Worm (Caenorhabditis elegans) whole organism, dauer: ENCODE measurements around the gene F16G10.13.

ENCODE experiments used
- unc-62 ChIP-seq: sonication (generic microtip); optimal IDR thresholded peaks from 2 replicates; lab custom pipeline; 2017; ENCODE audit warnings: missing biosample characterization, missing genetic modification reagents, missing genetic modification characterization

The F16G10.13 gene

ce11 chrII:2395864-2396263 is at the start of gene F16G10.13:
Gene F16G10.13, minus strand, starts transcription at chrII:2395964.
- no peak for TF ChIP-seq unc-62 (GFP tag; lab: Kevin White, UChicago)

DNA sequence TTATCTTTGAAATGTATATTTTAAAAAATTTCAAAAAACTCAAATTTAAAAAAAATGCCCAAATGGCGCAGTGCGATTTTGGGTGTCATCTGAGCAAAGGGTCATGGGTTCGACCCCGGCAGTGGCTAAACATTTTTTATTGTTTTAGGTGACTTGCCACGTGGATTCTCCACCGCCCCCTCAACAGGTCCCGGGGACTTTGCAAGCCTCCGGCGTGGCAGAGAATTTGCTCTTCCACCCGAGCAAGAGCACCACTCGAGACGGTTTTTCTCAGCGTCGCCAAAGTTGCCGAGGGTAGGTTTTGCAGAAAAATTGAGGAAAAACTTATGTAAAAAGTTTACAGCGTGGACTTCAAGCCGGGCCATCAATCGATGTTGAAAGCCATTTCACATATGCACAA is 49.4 kb upstream of the F16G10.13 start:
- TF ChIP-seq unc-62 (GFP tag; lab: Kevin White, UChicago): no peak

- TF ChIP-seq unc-62 (GFP tag; lab: Kevin White, UChicago): no peak
Observed at ce11 chrII:2442979-2443378, 47.2 kb upstream of the F16G10.13 start, which contains the start of gene vab-19. Gene vab-19, plus strand, starts transcription at chrII:2443279.

DNA sequence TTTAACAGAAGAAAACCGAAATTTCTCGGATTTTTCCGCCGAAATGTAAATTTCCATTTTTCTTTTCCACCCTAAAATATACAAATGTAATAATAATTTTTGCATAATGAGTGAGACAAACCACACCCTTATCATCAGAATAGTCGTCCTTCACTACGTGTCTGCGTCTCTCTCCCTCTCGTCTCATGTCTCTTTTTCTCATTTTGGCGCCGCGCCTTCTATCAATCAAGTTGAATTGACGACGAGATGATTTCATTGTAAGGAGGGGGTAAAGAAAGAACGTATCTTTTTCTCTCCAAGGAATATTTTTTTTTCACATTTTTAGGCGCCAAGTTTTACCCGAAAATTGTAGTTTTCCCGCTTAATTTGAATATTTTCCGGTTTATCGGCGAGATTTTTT is 46.5 kb upstream of the F16G10.13 start:
- TF ChIP-seq unc-62 (GFP tag; lab: Kevin White, UChicago): no peak

DNA sequence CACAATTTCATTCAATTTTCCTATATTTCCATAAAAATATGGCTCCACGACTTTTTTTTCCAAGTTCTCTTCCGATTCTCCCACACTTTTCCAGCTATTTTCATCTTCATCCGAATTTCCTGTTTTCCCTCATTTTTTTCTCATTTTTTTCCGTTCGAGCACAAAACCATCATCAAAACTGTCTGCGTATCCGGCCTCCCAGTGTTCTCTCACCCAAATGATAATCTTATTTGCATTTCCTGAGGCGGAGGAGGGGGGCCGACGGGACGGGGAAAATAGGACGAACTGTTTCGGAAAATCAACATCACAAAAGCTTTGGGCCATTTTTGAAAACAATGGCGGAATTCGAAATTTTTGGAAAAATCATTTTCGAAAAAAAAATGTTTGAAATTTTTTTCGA is 44.5 kb upstream of the F16G10.13 start:
- no peak for TF ChIP-seq unc-62 (GFP tag; lab: Kevin White, UChicago)

ce11 chrII:2438944-2439343 is 43.2 kb upstream of the F16G10.13 start:
- TF ChIP-seq unc-62 (GFP tag; lab: Kevin White, UChicago): no peak

ce11 chrII:2438180-2438579 is 42.4 kb upstream of the F16G10.13 start:
- no peak for TF ChIP-seq unc-62 (GFP tag; lab: Kevin White, UChicago)

ce11 chrII:2436757-2437156 is 41.0 kb upstream of the F16G10.13 start:
- TF ChIP-seq unc-62 (GFP tag; lab: Kevin White, UChicago): no peak

- no peak for TF ChIP-seq unc-62 (GFP tag; lab: Kevin White, UChicago)
Observed at ce11 chrII:2435566-2435965, 39.8 kb upstream of the F16G10.13 start.

- no peak for TF ChIP-seq unc-62 (GFP tag; lab: Kevin White, UChicago)
Observed at ce11 chrII:2431972-2432371, 36.2 kb upstream of the F16G10.13 start, which contains the start of gene ceh-86. Gene ceh-86, minus strand, starts transcription at chrII:2432072.

DNA sequence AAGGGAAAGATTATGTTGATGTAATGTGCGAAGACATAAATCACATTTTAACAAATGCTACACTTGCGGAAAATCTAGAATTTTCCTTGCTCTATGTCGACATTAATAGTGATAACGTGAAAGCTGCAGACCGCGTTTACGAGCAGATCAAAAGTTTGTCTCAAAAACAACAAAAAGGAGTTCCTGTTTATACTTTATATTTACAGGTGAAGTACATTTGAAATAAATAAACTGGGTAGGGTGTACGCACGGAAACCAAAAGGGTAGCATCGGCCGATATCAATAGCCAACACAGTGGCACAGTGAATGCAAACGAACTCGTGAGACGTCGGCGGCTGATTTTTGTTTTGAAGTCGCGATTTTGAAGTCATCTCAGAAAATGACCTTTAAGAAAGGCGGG is 26.7 kb upstream of the F16G10.13 start:
- TF ChIP-seq unc-62 (GFP tag; lab: Kevin White, UChicago): no peak

DNA sequence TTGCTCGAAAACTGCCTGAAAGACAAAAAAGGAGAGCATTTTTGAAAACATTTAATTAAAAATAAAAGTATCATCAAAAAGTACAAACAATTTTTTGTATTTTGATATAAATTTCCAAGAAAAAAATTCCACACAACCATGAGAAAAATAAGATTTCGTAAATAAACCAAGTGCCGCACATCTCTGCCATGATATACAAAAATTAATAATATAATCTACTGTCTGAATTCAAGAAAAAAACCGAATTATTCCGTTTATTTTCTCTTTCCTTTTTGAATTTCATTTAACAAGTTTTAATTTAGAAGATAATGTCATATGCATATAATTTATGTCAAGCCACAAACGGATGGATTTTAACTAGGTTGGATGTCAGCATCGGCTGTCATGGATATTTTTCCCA is 26.1 kb upstream of the F16G10.13 start, which contains the start of gene F42G2.2:
F42G2.2 (plus strand) TSS at position 301 of the 400 bp plus-strand sequence.
- TF ChIP-seq unc-62 (GFP tag; lab: Kevin White, UChicago): no peak

ce11 chrII:2421185-2421584 is 25.4 kb upstream of the F16G10.13 start:
- TF ChIP-seq unc-62 (GFP tag; lab: Kevin White, UChicago): no peak

ce11 chrII:2420685-2421084 is 24.9 kb upstream of the F16G10.13 start:
- no peak for TF ChIP-seq unc-62 (GFP tag; lab: Kevin White, UChicago)

DNA sequence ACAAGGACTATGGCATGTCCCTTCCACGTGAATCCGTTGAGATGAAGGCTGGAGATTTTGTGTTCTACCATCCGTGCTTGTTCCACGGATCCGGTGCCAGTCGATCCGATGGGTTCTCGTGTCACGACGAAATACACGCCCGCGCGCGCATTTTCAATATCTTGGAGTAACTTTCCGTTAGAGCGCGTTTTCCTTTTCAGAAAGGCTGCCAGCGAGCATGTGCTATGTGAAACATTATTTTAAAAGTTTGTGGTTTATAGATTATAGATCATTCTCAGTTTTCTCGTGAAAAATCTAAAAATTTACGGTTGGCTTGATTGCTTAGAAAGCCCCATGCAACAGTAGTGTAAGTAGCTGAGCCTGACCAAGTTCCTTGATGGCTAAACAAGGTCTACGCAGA is 23.1 kb upstream of the F16G10.13 start, which contains the start of gene fbxc-20:
fbxc-20 (plus strand) TSS at position 301 of the 400 bp plus-strand sequence.
- TF ChIP-seq unc-62 (GFP tag; lab: Kevin White, UChicago): no peak

DNA sequence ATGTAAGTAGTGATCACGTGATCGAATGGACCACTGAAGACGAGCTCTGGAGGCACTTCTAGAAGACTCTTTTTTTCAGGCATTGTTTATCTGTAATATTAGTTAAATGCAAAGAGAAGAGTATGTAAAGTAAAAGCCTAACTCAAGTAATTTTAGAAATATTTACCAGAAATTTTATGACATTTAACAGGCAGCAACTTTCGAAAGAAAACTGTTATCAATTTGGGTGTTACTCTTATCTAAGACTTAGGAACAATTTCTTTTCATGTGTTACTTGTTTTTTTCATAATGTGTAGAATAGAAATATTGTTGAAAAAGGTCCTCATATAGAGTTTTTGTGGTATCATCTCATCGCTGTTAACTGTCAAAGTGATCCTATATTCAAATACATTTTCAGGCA is 22.1 kb upstream of the F16G10.13 start, which contains the start of the genes F42G2.5 and F42G2.7:
F42G2.5 (minus strand) TSS at position 101 of the 400 bp plus-strand sequence.
F42G2.7 (plus strand) TSS at position 270 of the 400 bp plus-strand sequence.
- TF ChIP-seq unc-62 (GFP tag; lab: Kevin White, UChicago): no peak

- TF ChIP-seq unc-62 (GFP tag; lab: Kevin White, UChicago): no peak
Observed at ce11 chrII:2415439-2415838, 19.7 kb upstream of the F16G10.13 start, which contains the start of gene fbxa-4. Gene fbxa-4, minus strand, starts transcription at chrII:2415531.
